Worm (Caenorhabditis elegans): ENCODE data around the gene try-11.

The try-11 gene

DNA sequence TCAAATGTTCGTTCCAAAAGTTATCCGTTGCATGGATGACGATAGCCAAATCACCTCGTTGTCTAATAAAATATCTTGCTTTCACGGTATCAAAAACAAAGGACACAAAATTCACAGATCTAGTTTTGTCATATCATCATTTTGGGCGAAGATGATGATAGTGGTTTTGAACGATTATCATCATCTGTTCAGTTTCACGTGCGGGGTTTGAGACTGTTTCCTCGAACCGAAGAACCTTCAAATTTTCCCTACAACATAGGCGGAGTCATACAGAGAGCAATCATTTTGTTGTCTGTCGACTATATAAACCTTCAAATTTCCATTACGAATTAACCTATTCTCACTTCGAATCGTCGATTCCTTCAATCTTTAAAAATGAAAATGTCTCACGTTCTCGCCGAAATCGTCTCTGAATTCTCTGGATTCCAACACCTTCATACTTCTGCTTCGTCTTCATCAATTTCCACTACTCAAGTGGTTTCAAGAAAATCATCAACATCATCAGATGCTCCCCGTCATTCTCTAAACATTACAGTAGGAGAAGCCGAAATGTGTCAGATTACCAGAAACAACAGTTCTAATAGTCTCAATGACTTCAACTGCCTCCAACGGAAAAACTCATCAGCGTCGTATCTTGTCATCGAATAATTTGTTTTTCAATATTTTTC lies 38.3 kb upstream of the try-11 start, which contains the start of gene F18E3.11 (continued):
- no peak for TF ChIP-seq mes-2 (tag; optimal IDR thresholded peaks at IDR 0.05; ENCODE audit: poor library complexity, severe bottlenecking)
- TF ChIP-seq rbr-2 (tag; optimal IDR thresholded peaks at IDR 0.05) = no peak
- no peak for TF ChIP-seq unc-39 (tag; optimal IDR thresholded peaks at IDR 0.05)
- no peak for TF ChIP-seq lin-29 (GFP tag; IDR thresholded peaks at IDR 0.05)
- TF ChIP-seq aha-1 (tag) = peak; percentile 77
- TF ChIP-seq nhr-42 (GFP tag; IDR thresholded peaks at IDR 0.05) = no peak
- peak; percentile 76 for TF ChIP-seq nhr-48 (tag; optimal IDR thresholded peaks at IDR 0.05)
- no peak for TF ChIP-seq lim-7 (GFP tag; IDR thresholded peaks at IDR 0.05)
- TF ChIP-seq zfp-3 (GFP tag; conservative IDR thresholded peaks at IDR 0.05) = no peak
- TF ChIP-seq mdl-1 (tag; optimal IDR thresholded peaks at IDR 0.05) = peak in 1 of 2 experiments; percentile 69
- peak; percentile 71 for TF ChIP-seq hlh-11 (tag; optimal IDR thresholded peaks at IDR 0.05)

DNA sequence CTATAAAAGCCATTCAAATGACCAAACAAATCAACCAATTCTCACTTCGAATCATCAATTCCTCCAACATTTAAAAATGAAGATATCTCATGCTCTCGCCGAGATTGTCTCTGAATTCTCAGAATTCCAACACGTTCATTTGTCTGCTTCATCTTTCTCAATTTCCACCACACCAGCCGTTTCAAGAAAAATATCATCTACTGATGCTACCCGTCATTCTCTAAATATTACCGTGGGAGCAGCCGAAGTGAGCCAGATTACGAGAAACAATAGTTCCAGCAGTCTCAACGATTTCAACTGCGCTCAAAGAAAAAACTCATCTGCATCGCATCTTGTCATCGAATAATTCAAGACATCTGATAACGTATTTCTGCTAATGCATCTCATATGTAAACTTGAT lies 36.6 kb upstream of the try-11 start, which contains the start of gene F18E3.12:
Gene F18E3.12 (plus strand): TSS at position 77 of the 400 bp plus-strand sequence.
- TF ChIP-seq php-3 (GFP tag; IDR thresholded peaks at IDR 0.05) = no peak
- TF ChIP-seq ceh-62 (tag; optimal IDR thresholded peaks at IDR 0.05) = no peak
- peak; percentile 96 for TF ChIP-seq ama-1 (optimal IDR thresholded peaks at IDR 0.05)

DNA sequence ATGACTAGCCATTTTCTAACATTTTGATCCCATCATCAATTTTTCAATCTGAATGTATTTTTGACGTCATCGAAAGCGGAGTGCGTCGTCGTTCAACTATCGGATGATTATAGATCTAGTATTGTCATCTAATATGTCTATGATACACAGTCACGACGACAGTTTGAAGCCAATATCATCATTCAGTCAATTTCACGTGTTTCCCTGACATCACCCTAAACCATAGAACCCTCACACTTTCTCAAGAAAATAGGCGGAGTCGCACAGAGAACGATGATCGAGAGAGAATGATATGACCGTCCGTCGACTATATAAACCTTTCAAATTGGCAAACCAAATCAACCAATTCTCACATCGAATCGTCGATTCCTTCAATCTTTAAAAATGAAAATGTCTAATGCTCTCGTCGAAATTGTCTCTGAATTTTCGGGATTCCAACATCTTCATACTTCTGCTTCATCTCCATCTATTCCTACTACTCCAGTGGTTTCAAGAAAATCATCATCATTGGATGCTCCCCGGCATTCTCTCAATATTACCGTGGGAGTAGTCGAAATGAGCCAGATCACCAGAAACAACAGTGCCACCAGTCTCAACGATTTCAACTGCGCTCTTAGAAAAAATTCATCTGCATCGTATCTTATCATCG lies 35.6 kb upstream of the try-11 start, which contains the start of gene F18E3.13:
Gene F18E3.13 (plus strand): TSS at position 385 of the 649 bp plus-strand sequence.
- TF ChIP-seq F37D6.2 (tag; optimal IDR thresholded peaks at IDR 0.05) (no peak), mdl-1 (tag; optimal IDR thresholded peaks at IDR 0.05) (peak; percentile 56 to 88), egl-43 (GFP tag; IDR thresholded peaks at IDR 0.05) (no peak), jun-1 (tag; optimal IDR thresholded peaks at IDR 0.05) (no peak), ztf-11 (tag; optimal IDR thresholded peaks at IDR 0.05) (no peak), php-3 (GFP tag; IDR thresholded peaks at IDR 0.05) (no peak), dmd-9 (GFP tag; IDR thresholded peaks at IDR 0.05) (no peak), nhr-25 (tag; optimal IDR thresholded peaks at IDR 0.05; ENCODE audit: borderline replicate concordance, insufficient read depth) (peak; percentile 58), saeg-2 (GFP tag; IDR thresholded peaks at IDR 0.05) (no peak), lin-1 (GFP tag; IDR thresholded peaks at IDR 0.05) (no peak; the same call in 1 of the 2 replicates), ztf-7 (tag; optimal IDR thresholded peaks at IDR 0.05) (no peak), hmg-1.1 (GFP tag; IDR thresholded peaks at IDR 0.05) (no peak), unc-62 (GFP tag; optimal IDR thresholded peaks at IDR 0.05 in 1 of 2) (peak in 1 of 2 experiments; percentile 55), unc-62 (tag; optimal IDR thresholded peaks at IDR 0.05) (no peak), lin-29 (GFP tag; IDR thresholded peaks at IDR 0.05) (no peak), skn-1 (tag; optimal IDR thresholded peaks at IDR 0.05) (no peak), attf-4 (tag; optimal IDR thresholded peaks at IDR 0.05) (no peak), gei-8 (GFP tag; optimal IDR thresholded peaks at IDR 0.05) (peak; percentile 37), hlh-30 (tag; optimal IDR thresholded peaks at IDR 0.05; ENCODE audit: insufficient read depth) (peak; percentile 77), nhr-102 (tag; optimal IDR thresholded peaks at IDR 0.05) (no peak), mdt-29 (GFP tag; IDR thresholded peaks at IDR 0.05) (no peak), T20F7.1 (GFP tag; optimal IDR thresholded peaks at IDR 0.05) (no peak), set-16 (GFP tag; IDR thresholded peaks at IDR 0.05) (no peak), ceh-44 (GFP tag; IDR thresholded peaks at IDR 0.05) (no peak), F49E8.2 (tag; optimal IDR thresholded peaks at IDR 0.05; ENCODE audit: borderline replicate concordance) (no peak), lir-3 (tag; optimal IDR thresholded peaks at IDR 0.05) (no peak), lsy-2 (tag; optimal IDR thresholded peaks at IDR 0.05) (peak in 1 of 2 experiments; percentile 57), hlh-11 (tag; optimal IDR thresholded peaks at IDR 0.05) (peak; percentile 84), tra-1 (GFP tag; IDR thresholded peaks at IDR 0.05) (no peak), madf-9 (GFP tag; conservative IDR thresholded peaks at IDR 0.05) (peak; percentile 24; the same call in 1 of the 2 replicates), ceh-62 (tag; optimal IDR thresholded peaks at IDR 0.05) (no peak), mep-1 (tag; optimal IDR thresholded peaks at IDR 0.05) (peak; percentile 54), dmd-6 (GFP tag; IDR thresholded peaks at IDR 0.05) (peak; percentile 64), nhr-42 (GFP tag; IDR thresholded peaks at IDR 0.05) (no peak), F26F4.8 (GFP tag; conservative IDR thresholded peaks at IDR 0.05) (no peak), lim-7 (GFP tag; IDR thresholded peaks at IDR 0.05) (no peak), pqm-1 (tag; optimal IDR thresholded peaks at IDR 0.05) (no peak), dve-1 (tag; optimal IDR thresholded peaks at IDR 0.05; ENCODE audit: insufficient read depth) (no peak)

Measured in whole organism, L4 larva.